Worm (Caenorhabditis elegans) whole organism, L1 larva: Measurements from ENCODE around the gene F52B11.5.

ENCODE experiments used
- C04F5.9 ChIP-seq: sonication (generic microtip); optimal IDR thresholded peaks from 2 replicates; lab custom pipeline; 2016; ENCODE audit warnings: missing genetic modification characterization, missing compliant biosample characterization
- C16A3.4 ChIP-seq: fragments of 150-350 bp; optimal IDR thresholded peaks from 2 replicates; lab custom pipeline; 2014; ENCODE audit warnings: missing biosample characterization, missing genetic modification characterization
- C34B4.2 ChIP-seq: sonication (generic microtip); optimal IDR thresholded peaks from 2 replicates; lab custom pipeline; 2017; ENCODE audit warnings: mild to moderate bottlenecking, missing genetic modification characterization, missing compliant biosample characterization
- F16B12.6 ChIP-seq: fragments of 150-350 bp; optimal IDR thresholded peaks from 2 replicates; lab custom pipeline; 2014; ENCODE audit warnings: missing biosample characterization, missing genetic modification characterization
- aha-1 ChIP-seq: fragments of 150-350 bp; optimal IDR thresholded peaks from 2 replicates; lab custom pipeline; 2014; ENCODE audit warnings: missing biosample characterization, missing genetic modification characterization
- ceh-63 ChIP-seq: fragments of 200-800 bp; sonication (Bioruptor generic); optimal IDR thresholded peaks from 2 replicates; lab custom pipeline; 2018; ENCODE audit warnings: mild to moderate bottlenecking, missing genetic modification characterization, missing compliant biosample characterization
- ceh-8 ChIP-seq: fragments of 200-800 bp; sonication (Bioruptor generic); optimal IDR thresholded peaks from 2 replicates; lab custom pipeline; 2018; ENCODE audit warnings: mild to moderate bottlenecking, missing genetic modification characterization, moderate library complexity, missing compliant biosample characterization
- ceh-82 ChIP-seq, 3 experiments: fragments of 150-350 bp in 1 of 3; sonication (generic microtip) in 2 of 3; optimal IDR thresholded peaks; 2 replicates each; lab custom pipeline; 2014 to 2017; ENCODE audit warnings: missing biosample characterization in 3 of 3, missing genetic modification characterization in 3 of 3
- ces-1 ChIP-seq: fragments of 150-350 bp; optimal IDR thresholded peaks from 2 replicates; lab custom pipeline; 2014; ENCODE audit warnings: missing biosample characterization, missing genetic modification reagents, missing genetic modification characterization
- dsc-1 ChIP-seq: sonication (generic microtip); optimal IDR thresholded peaks from 2 replicates; lab custom pipeline; 2016; ENCODE audit warnings: mild to moderate bottlenecking, missing genetic modification characterization, missing compliant biosample characterization
- efl-1 ChIP-seq, 4 experiments: fragments of 150-350 bp; optimal IDR thresholded peaks in 3 of 4; peaks in 1 of 4; 1 replicate in 1 of 4; 2 replicates in 3 of 4; lab custom pipeline; 2014; ENCODE audit warnings: missing biosample characterization in 2 of 4, missing genetic modification characterization in 2 of 4, missing genetic modification reagents in 2 of 4
- efl-3 ChIP-seq: fragments of 200-800 bp; sonication (Bioruptor generic); optimal IDR thresholded peaks from 2 replicates; lab custom pipeline; 2018; ENCODE audit warnings: mild to moderate bottlenecking, missing genetic modification characterization, missing compliant biosample characterization
- egl-13 ChIP-seq: sonication (generic microtip); optimal IDR thresholded peaks from 2 replicates; lab custom pipeline; 2016; ENCODE audit warnings: missing genotype, missing genetic modification reagents, missing genetic modification characterization, missing compliant biosample characterization
- egl-27 ChIP-seq, 2 experiments: fragments of 150-350 bp in 1 of 2; sonication (generic microtip); optimal IDR thresholded peaks; 3 replicates each; lab custom pipeline; 2017 to 2018; ENCODE audit warnings: missing biosample characterization in 2 of 2, missing genetic modification characterization in 2 of 2, missing genetic modification reagents in 2 of 2
- elt-2 ChIP-seq: sonication (generic microtip); optimal IDR thresholded peaks from 2 replicates; lab custom pipeline; 2016; ENCODE audit warnings: missing genetic modification characterization, mild to moderate bottlenecking, inconsistent platforms, missing compliant biosample characterization, missing genetic modification reagents
- ets-5 ChIP-seq: fragments of 200-800 bp; sonication (Bioruptor generic); IDR thresholded peaks from 2 replicates; pipeline ENCODE4 v1.3.6; 2022; ENCODE audit warnings: missing genetic modification characterization, missing compliant biosample characterization
- fkh-4 ChIP-seq: sonication (generic microtip); optimal IDR thresholded peaks from 2 replicates; lab custom pipeline; 2016; ENCODE audit warnings: missing compliant biosample characterization, missing genetic modification characterization, borderline replicate concordance
- fkh-8 ChIP-seq: sonication (generic microtip); optimal IDR thresholded peaks from 2 replicates; lab custom pipeline; 2016; ENCODE audit warnings: mild to moderate bottlenecking, missing genetic modification characterization, missing compliant biosample characterization
- hlh-17 ChIP-seq: fragments of 200-800 bp; sonication (Bioruptor generic); optimal IDR thresholded peaks from 2 replicates; lab custom pipeline; 2018; ENCODE audit warnings: missing genetic modification characterization, mild to moderate bottlenecking, missing compliant biosample characterization, moderate library complexity, borderline replicate concordance
- irx-1 ChIP-seq: sonication (generic microtip); optimal IDR thresholded peaks from 2 replicates; lab custom pipeline; 2016; ENCODE audit warnings: missing genetic modification characterization, missing compliant biosample characterization
- isw-1 ChIP-seq: fragments of 200-800 bp; sonication (Bioruptor generic); IDR thresholded peaks from 2 replicates; pipeline ENCODE4 v1.3.6; 2022; ENCODE audit warnings: missing genetic modification characterization, missing compliant biosample characterization
- jun-1 ChIP-seq: fragments of 150-350 bp; optimal IDR thresholded peaks from 2 replicates; lab custom pipeline; 2014; ENCODE audit warnings: missing biosample characterization, missing genetic modification reagents, missing genetic modification characterization
- lin-14 ChIP-seq: fragments of 200-800 bp; sonication (Bioruptor generic); optimal IDR thresholded peaks from 2 replicates; lab custom pipeline; 2018; ENCODE audit warnings: mild to moderate bottlenecking, missing genetic modification characterization, moderate library complexity, missing compliant biosample characterization
- lin-35 ChIP-seq, 2 experiments: fragments of 150-350 bp; optimal IDR thresholded peaks; 2 replicates each; lab custom pipeline; 2014; ENCODE audit warnings: missing biosample characterization in 2 of 2, missing genetic modification characterization in 2 of 2, missing genetic modification reagents in 2 of 2
- lin-39 ChIP-seq: fragments of 150-350 bp; optimal IDR thresholded peaks from 2 replicates; lab custom pipeline; 2014; ENCODE audit warnings: missing biosample characterization, missing genetic modification reagents, missing genetic modification characterization
- lir-3 ChIP-seq: sonication (generic microtip); optimal IDR thresholded peaks from 2 replicates; lab custom pipeline; 2016; ENCODE audit warnings: mild to moderate bottlenecking, missing genetic modification characterization, moderate library complexity, missing compliant biosample characterization; ENCODE audit not compliant: poor library complexity
- lsy-2 ChIP-seq, 2 experiments: fragments of 150-350 bp; optimal IDR thresholded peaks; 2 replicates each; lab custom pipeline; 2014; ENCODE audit warnings: missing biosample characterization in 2 of 2, missing genetic modification characterization in 2 of 2
- mab-9 ChIP-seq: fragments of 200-800 bp; sonication (Bioruptor generic); IDR thresholded peaks from 2 replicates; pipeline ENCODE4 v1.3.6; 2022; ENCODE audit warnings: missing genetic modification reagents, missing genetic modification characterization, missing compliant biosample characterization
- mep-1 ChIP-seq: fragments of 150-350 bp; optimal IDR thresholded peaks from 2 replicates; lab custom pipeline; 2014; ENCODE audit warnings: missing biosample characterization, missing genetic modification characterization
- nhr-12 ChIP-seq: sonication (generic microtip); optimal IDR thresholded peaks from 2 replicates; lab custom pipeline; 2017; ENCODE audit warnings: missing biosample characterization, missing genetic modification characterization
- nhr-19 ChIP-seq: fragments of 200-800 bp; sonication (Bioruptor generic); conservative IDR thresholded peaks from 2 replicates; pipeline ENCODE4 v1.3.6; 2022; ENCODE audit warnings: missing genetic modification characterization, missing compliant biosample characterization
- nhr-20 ChIP-seq: sonication (generic microtip); optimal IDR thresholded peaks from 2 replicates; lab custom pipeline; 2016; ENCODE audit warnings: mild to moderate bottlenecking, missing genetic modification characterization, missing compliant biosample characterization
- nhr-237 ChIP-seq: fragments of 150-350 bp; optimal IDR thresholded peaks from 2 replicates; lab custom pipeline; 2014; ENCODE audit warnings: missing biosample characterization, missing genetic modification characterization
- nhr-28 ChIP-seq: fragments of 150-350 bp; optimal IDR thresholded peaks from 2 replicates; lab custom pipeline; 2014; ENCODE audit warnings: missing biosample characterization, missing genetic modification characterization
- nhr-47 ChIP-seq: sonication (generic microtip); optimal IDR thresholded peaks from 2 replicates; lab custom pipeline; 2016; ENCODE audit warnings: mild to moderate bottlenecking, missing genetic modification characterization, moderate library complexity, missing compliant biosample characterization
- nhr-71 ChIP-seq: sonication (generic microtip); optimal IDR thresholded peaks from 2 replicates; lab custom pipeline; 2016; ENCODE audit warnings: mild to moderate bottlenecking, missing genetic modification characterization, moderate library complexity, missing compliant biosample characterization
- nhr-85 ChIP-seq: sonication (generic microtip); peaks from one replicate; lab custom pipeline; 2016; ENCODE audit warnings: missing genetic modification characterization, inconsistent platforms, missing compliant biosample characterization
- nhr-90 ChIP-seq: sonication (generic microtip); optimal IDR thresholded peaks from 2 replicates; lab custom pipeline; 2016; ENCODE audit warnings: mild to moderate bottlenecking, missing genetic modification characterization, missing compliant biosample characterization; ENCODE audit not compliant: poor library complexity
- pax-3 ChIP-seq: fragments of 200-800 bp; sonication (Bioruptor generic); optimal IDR thresholded peaks from 2 replicates; lab custom pipeline; 2018; ENCODE audit warnings: mild to moderate bottlenecking, missing genetic modification characterization, moderate library complexity, missing compliant biosample characterization
- skn-1 ChIP-seq: fragments of 150-350 bp; optimal IDR thresholded peaks from 2 replicates; lab custom pipeline; 2014; ENCODE audit warnings: missing biosample characterization, missing genetic modification characterization
- sptf-1 ChIP-seq: fragments of 150-350 bp; optimal IDR thresholded peaks from 2 replicates; lab custom pipeline; 2014; ENCODE audit warnings: missing biosample characterization, missing genetic modification characterization
- sup-37 ChIP-seq: fragments of 200-800 bp; sonication (Bioruptor generic); optimal IDR thresholded peaks from 2 replicates; lab custom pipeline; 2018; ENCODE audit warnings: mild to moderate bottlenecking, missing genetic modification characterization, missing compliant biosample characterization
- tbx-2 ChIP-seq: sonication (generic microtip); optimal IDR thresholded peaks from 2 replicates; lab custom pipeline; 2016; ENCODE audit warnings: missing genetic modification characterization, missing compliant biosample characterization
- unc-130 ChIP-seq: fragments of 150-350 bp; optimal IDR thresholded peaks from 2 replicates; lab custom pipeline; 2017; ENCODE audit warnings: missing biosample characterization, missing genetic modification characterization, inconsistent platforms
- unc-30 ChIP-seq: sonication (generic microtip); optimal IDR thresholded peaks from 2 replicates; lab custom pipeline; 2017; ENCODE audit warnings: missing biosample characterization, missing genetic modification characterization
- unc-86 ChIP-seq: sonication (generic microtip); optimal IDR thresholded peaks from 2 replicates; lab custom pipeline; 2016; ENCODE audit warnings: missing genetic modification characterization, missing compliant biosample characterization
- vab-15 ChIP-seq: sonication (generic microtip); optimal IDR thresholded peaks from 2 replicates; lab custom pipeline; 2017; ENCODE audit warnings: missing genotype, mild to moderate bottlenecking, missing genetic modification characterization, missing compliant biosample characterization
- xbp-1 ChIP-seq: sonication (generic microtip); optimal IDR thresholded peaks from 2 replicates; lab custom pipeline; 2016; ENCODE audit warnings: missing genetic modification characterization, missing compliant biosample characterization
- zag-1 ChIP-seq: fragments of 150-350 bp; optimal IDR thresholded peaks from 2 replicates; lab custom pipeline; 2014; ENCODE audit warnings: missing biosample characterization, missing genetic modification characterization
- zip-4 ChIP-seq: fragments of 200-800 bp; sonication (Bioruptor generic); optimal IDR thresholded peaks from 2 replicates; lab custom pipeline; 2018; ENCODE audit warnings: mild to moderate bottlenecking, missing genetic modification characterization, moderate library complexity, missing compliant biosample characterization
- ztf-11 ChIP-seq, 2 experiments: sonication (generic microtip); optimal IDR thresholded peaks; 2 replicates each; lab custom pipeline; 2016 to 2017; ENCODE audit warnings: missing genetic modification characterization in 2 of 2, missing biosample characterization in 1 of 2, missing compliant biosample characterization in 1 of 2

Gene F52B11.5

DNA sequence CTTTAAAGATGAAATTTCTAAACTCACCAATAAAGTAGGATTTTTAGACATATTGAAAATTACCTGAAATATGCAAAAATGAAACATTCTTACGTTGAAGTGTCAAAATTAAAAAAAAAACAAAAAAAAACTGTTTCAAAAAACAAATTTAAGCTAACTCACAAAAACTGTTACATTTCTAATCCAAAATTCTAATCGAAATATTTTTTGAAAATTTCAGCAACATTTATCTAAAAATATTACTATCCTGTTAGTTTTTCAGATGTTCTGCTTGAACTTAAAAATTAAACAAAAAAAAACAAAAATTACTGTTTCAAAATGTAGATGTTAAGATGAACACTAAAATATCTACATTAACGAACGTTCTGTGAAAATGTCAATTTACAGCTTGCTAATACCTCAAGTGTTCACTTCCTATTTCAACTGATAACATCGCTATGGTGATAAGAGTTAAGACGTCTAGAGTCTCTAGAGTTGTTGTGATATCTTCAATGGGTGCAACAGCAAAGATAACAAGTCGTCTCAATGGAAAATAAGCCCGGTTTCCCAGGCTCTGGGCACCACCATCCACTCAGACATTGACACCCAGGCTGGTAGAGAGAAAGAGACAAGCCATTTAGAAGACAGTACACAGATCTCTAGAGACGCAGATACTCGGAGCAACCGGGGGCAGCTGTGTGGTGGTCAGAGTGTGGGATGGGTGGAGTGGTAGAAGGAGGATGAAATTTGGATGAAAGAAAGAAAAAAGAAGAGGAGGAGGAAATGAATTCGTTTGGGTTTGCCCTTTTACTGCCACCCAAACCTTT, 25.0 kb upstream of the F52B11.5 start, which contains the start of gene H12I19.115:
H12I19.115 (minus strand) TSS at position 51 of the 806 bp plus-strand sequence.
- TF ChIP-seq lin-35 (GFP tag; optimal IDR thresholded peaks at IDR 0.05; lab: Kevin White, UChicago) (no peak), F16B12.6 (tag; lab: Kevin White, UChicago) (no peak), nhr-28 (tag; lab: Kevin White, UChicago) (no peak), nhr-90 (tag; lab: Kevin White, UChicago) (no peak), lsy-2 (tag; optimal IDR thresholded peaks at IDR 0.05; lab: Kevin White, UChicago) (peak in 1 of 2 experiments; percentile 28), mab-9 (GFP tag; lab: Robert Waterston, UW) (no peak), irx-1 (tag; lab: Kevin White, UChicago) (no peak), efl-3 (GFP tag; lab: Kevin White, UChicago) (no peak), C34B4.2 (tag; lab: Kevin White, UChicago) (no peak), unc-130 (tag; lab: Kevin White, UChicago) (no peak), nhr-20 (tag; lab: Kevin White, UChicago) (no peak), nhr-71 (tag; lab: Kevin White, UChicago) (no peak), nhr-12 (tag; lab: Kevin White, UChicago) (no peak), nhr-47 (tag; lab: Kevin White, UChicago) (peak; percentile 3), aha-1 (no peak), nhr-85 (no peak), egl-27 (tag; optimal IDR thresholded peaks at IDR 0.05; lab: Kevin White, UChicago) (no peak), unc-86 (tag; lab: Kevin White, UChicago) (no peak), ceh-63 (GFP tag; lab: Kevin White, UChicago) (no peak), nhr-237 (tag; lab: Kevin White, UChicago) (no peak), lin-39 (tag; lab: Kevin White, UChicago) (no peak), fkh-4 (tag; lab: Kevin White, UChicago) (no peak), unc-30 (tag; lab: Kevin White, UChicago) (no peak), zip-4 (GFP tag; lab: Kevin White, UChicago) (no peak), fkh-8 (tag; lab: Kevin White, UChicago) (peak; percentile 47), jun-1 (tag; lab: Kevin White, UChicago) (no peak), efl-1 (optimal IDR thresholded peaks at IDR 0.05; lab: Kevin White, UChicago) (peak; percentile 2 to 21), efl-1 (GFP tag; optimal IDR thresholded peaks at IDR 0.05 in 1 of 2; lab: Kevin White, UChicago) (peak in 1 of 2 experiments; percentile 90), xbp-1 (tag; lab: Kevin White, UChicago) (no peak), skn-1 (tag; lab: Kevin White, UChicago) (no peak), C04F5.9 (tag; lab: Kevin White, UChicago) (no peak), C16A3.4 (no peak), vab-15 (tag; lab: Kevin White, UChicago) (no peak), ceh-82 (tag; optimal IDR thresholded peaks at IDR 0.05; lab: Kevin White, UChicago) (peak in 1 of 3 experiments; percentile 22), pax-3 (no peak), hlh-17 (GFP tag; lab: Kevin White, UChicago) (no peak), egl-13 (tag; lab: Kevin White, UChicago) (no peak), dsc-1 (tag; lab: Kevin White, UChicago) (peak; percentile 16), elt-2 (tag; lab: Kevin White, UChicago) (no peak), lir-3 (no peak), zag-1 (no peak), ets-5 (GFP tag; lab: Robert Waterston, UW) (no peak), ces-1 (GFP tag; lab: Kevin White, UChicago) (no peak), tbx-2 (tag; lab: Kevin White, UChicago) (no peak), nhr-19 (GFP tag; lab: Robert Waterston, UW) (no peak), mep-1 (tag; lab: Kevin White, UChicago) (peak; percentile 12), lin-14 (GFP tag; lab: Kevin White, UChicago) (no peak), ceh-8 (GFP tag; lab: Kevin White, UChicago) (no peak), sup-37 (GFP tag; lab: Kevin White, UChicago) (no peak), ztf-11 (tag; optimal IDR thresholded peaks at IDR 0.05; lab: Kevin White, UChicago) (no peak), sptf-1 (tag; lab: Kevin White, UChicago) (no peak), isw-1 (GFP tag; lab: Robert Waterston, UW) (no peak)
